Fruit fly (Drosophila melanogaster) whole organism, embryonic: ENCODE data around the gene Gmap.

ENCODE experiments used
- Atf6 ChIP-seq: fragments of 200-800 bp; sonication (Bioruptor generic); IDR thresholded peaks from 2 replicates; pipeline ENCODE4 v1.3.6; 2022; ENCODE audit warnings: missing biosample characterization, missing genetic modification characterization
- Bteb2 ChIP-seq: fragments of 200-800 bp; sonication (Bioruptor generic); optimal IDR thresholded peaks from 2 replicates; lab custom pipeline; 2016; ENCODE audit warnings: missing biosample characterization, missing genetic modification characterization
- CG10543 ChIP-seq: fragments of 200-800 bp; sonication (Bioruptor generic); optimal IDR thresholded peaks from 3 replicates; lab custom pipeline; 2017; ENCODE audit warnings: missing biosample characterization, mild to moderate bottlenecking, missing genetic modification characterization, moderate library complexity
- CG10565 ChIP-seq: fragments of 200-800 bp; sonication (Bioruptor generic); optimal IDR thresholded peaks from 3 replicates; lab custom pipeline; 2016; ENCODE audit warnings: missing biosample characterization, mild to moderate bottlenecking, missing genetic modification characterization
- CG10959 ChIP-seq: fragments of 200-800 bp; sonication (Bioruptor generic); IDR thresholded peaks from 2 replicates; pipeline ENCODE4 v1.3.6; 2022; ENCODE audit warnings: missing biosample characterization, missing genetic modification characterization
- CG13424 ChIP-seq: fragments of 200-800 bp; sonication (Bioruptor generic); optimal IDR thresholded peaks from 2 replicates; lab custom pipeline; 2019; ENCODE audit warnings: missing biosample characterization, mild to moderate bottlenecking, missing genetic modification characterization, moderate library complexity
- CG15479 ChIP-seq: fragments of 200-800 bp; sonication (Bioruptor generic); optimal IDR thresholded peaks from 3 replicates; lab custom pipeline; 2019; ENCODE audit warnings: missing biosample characterization, mild to moderate bottlenecking, missing genetic modification characterization, moderate library complexity
- CG17359 ChIP-seq: fragments of 200-800 bp; sonication (Bioruptor generic); optimal IDR thresholded peaks from 3 replicates; lab custom pipeline; 2018; ENCODE audit warnings: missing biosample characterization, mild to moderate bottlenecking, missing genetic modification characterization, moderate library complexity
- CG17568 ChIP-seq: fragments of 200-800 bp; sonication (Bioruptor generic); optimal IDR thresholded peaks from 2 replicates; lab custom pipeline; 2018; ENCODE audit warnings: missing biosample characterization, mild to moderate bottlenecking, missing genetic modification characterization, moderate library complexity
- CG17829 ChIP-seq: fragments of 200-800 bp; optimal IDR thresholded peaks from 2 replicates; lab custom pipeline; 2019; ENCODE audit warnings: missing biosample characterization, mild to moderate bottlenecking, missing genetic modification characterization, moderate library complexity
- CG1792 ChIP-seq: fragments of 200-800 bp; sonication (Bioruptor generic); optimal IDR thresholded peaks from 2 replicates; lab custom pipeline; 2016; ENCODE audit warnings: missing biosample characterization, missing genetic modification characterization
- CG30431 ChIP-seq: fragments of 200-800 bp; sonication (Bioruptor generic); optimal IDR thresholded peaks from 2 replicates; lab custom pipeline; 2017; ENCODE audit warnings: missing biosample characterization, missing genetic modification characterization
- CG32532 ChIP-seq: fragments of 200-800 bp; sonication (Bioruptor generic); IDR thresholded peaks from 2 replicates; pipeline ENCODE4 v1.3.6; 2022; ENCODE audit warnings: missing biosample characterization, missing genetic modification characterization
- CG32772 ChIP-seq: fragments of 200-800 bp; sonication (Bioruptor generic); IDR thresholded peaks from 2 replicates; pipeline ENCODE4 v1.3.6; 2022; ENCODE audit warnings: missing biosample characterization, missing genetic modification characterization
- CG5953 ChIP-seq: fragments of 200-800 bp; sonication (Bioruptor generic); IDR thresholded peaks from 2 replicates; pipeline ENCODE4 v1.3.6; 2022; ENCODE audit warnings: missing biosample characterization, missing genetic modification characterization
- CG7271 ChIP-seq: fragments of 200-800 bp; sonication (Bioruptor generic); optimal IDR thresholded peaks from 2 replicates; lab custom pipeline; 2018; ENCODE audit warnings: missing biosample characterization, mild to moderate bottlenecking, missing genetic modification characterization, moderate library complexity
- CG7372 ChIP-seq: fragments of 200-800 bp; sonication (Bioruptor generic); IDR thresholded peaks from 2 replicates; pipeline ENCODE4 v1.3.6; 2022; ENCODE audit warnings: missing biosample characterization, missing genetic modification characterization
- CG7928 ChIP-seq: fragments of 200-800 bp; sonication (Bioruptor generic); optimal IDR thresholded peaks from 2 replicates; lab custom pipeline; 2017; ENCODE audit warnings: missing biosample characterization, mild to moderate bottlenecking, missing genetic modification characterization
- CG8359 ChIP-seq: fragments of 200-800 bp; sonication (Bioruptor generic); optimal IDR thresholded peaks from 2 replicates; lab custom pipeline; 2017; ENCODE audit warnings: missing biosample characterization, mild to moderate bottlenecking, missing genetic modification characterization, borderline replicate concordance
- CG8924 ChIP-seq: fragments of 200-800 bp; optimal IDR thresholded peaks from 3 replicates; lab custom pipeline; 2019; ENCODE audit warnings: missing biosample characterization, mild to moderate bottlenecking, missing genetic modification characterization, moderate library complexity
- CG9932 ChIP-seq: fragments of 200-800 bp; sonication (Bioruptor generic); IDR thresholded peaks from 2 replicates; pipeline ENCODE4 v1.3.6; 2022; ENCODE audit warnings: missing biosample characterization, missing genetic modification characterization
- D ChIP-seq, 2 experiments: fragments of 200-800 bp in 1 of 2; fragments of >200 bp in 1 of 2; sonication (Bioruptor generic) in 1 of 2; optimal IDR thresholded peaks; 2 replicates in 1 of 2; 3 replicates in 1 of 2; lab custom pipeline; 2017; ENCODE audit warnings: mild to moderate bottlenecking in 1 of 2, missing biosample characterization in 1 of 2, missing genetic modification characterization in 1 of 2, missing genetic modification reagents in 1 of 2
- Dip3 ChIP-seq: fragments of 200-800 bp; sonication (Bioruptor generic); optimal IDR thresholded peaks from 3 replicates; lab custom pipeline; 2016; ENCODE audit warnings: missing biosample characterization, missing genetic modification characterization
- E2f1 ChIP-seq: fragments of 200-800 bp; sonication (Bioruptor generic); IDR thresholded peaks from 2 replicates; pipeline ENCODE4 v1.3.6; 2022; ENCODE audit warnings: missing biosample characterization, missing genetic modification characterization
- ERR ChIP-seq: fragments of 200-800 bp; sonication (Bioruptor generic); optimal IDR thresholded peaks from 2 replicates; lab custom pipeline; 2016; ENCODE audit warnings: missing biosample characterization, missing genetic modification characterization
- Ets65A ChIP-seq: fragments of 200-800 bp; sonication (Bioruptor generic); peaks from one replicate; lab custom pipeline; 2016; ENCODE audit warnings: missing biosample characterization, missing genetic modification characterization
- Gsc ChIP-seq: fragments of 200-800 bp; sonication (Bioruptor generic); IDR thresholded peaks from 2 replicates; pipeline ENCODE4 v1.3.6; 2022; ENCODE audit warnings: missing biosample characterization, missing genetic modification characterization
- HLH3B ChIP-seq: fragments of 200-800 bp; sonication (Bioruptor generic); IDR thresholded peaks from 2 replicates; pipeline ENCODE4 v1.3.6; 2022; ENCODE audit warnings: missing biosample characterization, missing genetic modification characterization
- Ptx1 ChIP-seq: fragments of 200-800 bp; sonication (Bioruptor generic); IDR thresholded peaks from 2 replicates; pipeline ENCODE4 v1.3.6; 2022; ENCODE audit warnings: missing biosample characterization, missing genetic modification characterization
- Sox102F ChIP-seq: fragments of 200-800 bp; sonication (Bioruptor generic); optimal IDR thresholded peaks from 2 replicates; lab custom pipeline; 2018; ENCODE audit warnings: missing biosample characterization, mild to moderate bottlenecking, missing genetic modification characterization, moderate library complexity
- ap ChIP-seq: fragments of 200-800 bp; sonication (Bioruptor generic); IDR thresholded peaks from 2 replicates; pipeline ENCODE4 v1.3.6; 2022; ENCODE audit warnings: missing biosample characterization, missing genetic modification characterization
- caup ChIP-seq: fragments of 200-800 bp; sonication (Bioruptor generic); optimal IDR thresholded peaks from 3 replicates; lab custom pipeline; 2017; ENCODE audit warnings: missing biosample characterization, mild to moderate bottlenecking, missing genetic modification characterization, moderate library complexity; ENCODE audit not compliant: severe bottlenecking
- chif ChIP-seq, 2 experiments: fragments of 200-800 bp; sonication (Bioruptor generic); optimal IDR thresholded peaks; 3 replicates each; lab custom pipeline; 2016; ENCODE audit warnings: missing biosample characterization in 2 of 2, missing genetic modification characterization in 2 of 2
- dan ChIP-seq: fragments of 200-800 bp; sonication (Bioruptor generic); IDR thresholded peaks from 2 replicates; pipeline ENCODE4 v1.3.6; 2022; ENCODE audit warnings: missing biosample characterization, missing genetic modification characterization
- ewg ChIP-seq: fragments of 200-800 bp; sonication (Bioruptor generic); optimal IDR thresholded peaks from 3 replicates; lab custom pipeline; 2017; ENCODE audit warnings: mild to moderate bottlenecking, missing biosample characterization, missing genetic modification reagents, missing genetic modification characterization
- exex ChIP-seq: fragments of 200-800 bp; sonication (Bioruptor generic); optimal IDR thresholded peaks from 4 replicates; lab custom pipeline; 2018; ENCODE audit warnings: missing biosample characterization, mild to moderate bottlenecking, missing genetic modification characterization, moderate library complexity
- fd3F ChIP-seq: fragments of 200-800 bp; sonication (Bioruptor generic); optimal IDR thresholded peaks from 2 replicates; lab custom pipeline; 2018; ENCODE audit warnings: missing biosample characterization, mild to moderate bottlenecking, missing genetic modification characterization, moderate library complexity
- jing ChIP-seq: fragments of 200-800 bp; sonication (Bioruptor generic); optimal IDR thresholded peaks from 2 replicates; lab custom pipeline; 2018; ENCODE audit warnings: missing biosample characterization, mild to moderate bottlenecking, missing genetic modification characterization
- kni ChIP-seq: fragments of 200-800 bp; sonication (Bioruptor generic); optimal IDR thresholded peaks from 3 replicates; lab custom pipeline; 2017; ENCODE audit warnings: mild to moderate bottlenecking, missing biosample characterization, missing genetic modification reagents, missing genetic modification characterization
- onecut ChIP-seq: fragments of 200-800 bp; sonication (Bioruptor generic); IDR thresholded peaks from 2 replicates; pipeline ENCODE4 v1.3.6; 2022; ENCODE audit warnings: missing biosample characterization, missing genetic modification characterization
- pum ChIP-seq: fragments of 200-800 bp; sonication (Bioruptor generic); optimal IDR thresholded peaks from 2 replicates; lab custom pipeline; 2016; ENCODE audit warnings: missing biosample characterization, missing genetic modification characterization
- sc ChIP-seq, 3 experiments: fragments of >200 bp in 2 of 3; fragments of 200-800 bp in 1 of 3; sonication (Bioruptor generic) in 1 of 3; optimal IDR thresholded peaks; 2 replicates in 2 of 3; 3 replicates in 1 of 3; lab custom pipeline; 2017; ENCODE audit warnings: mild to moderate bottlenecking in 1 of 3, missing biosample characterization in 1 of 3, missing genetic modification characterization in 1 of 3, missing genetic modification reagents in 1 of 3
- schlank ChIP-seq: fragments of 200-800 bp; sonication (Bioruptor generic); optimal IDR thresholded peaks from 2 replicates; lab custom pipeline; 2018; ENCODE audit warnings: missing biosample characterization, mild to moderate bottlenecking, missing genetic modification characterization
- scrt ChIP-seq: fragments of 200-800 bp; sonication (Bioruptor generic); optimal IDR thresholded peaks from 2 replicates; lab custom pipeline; 2018; ENCODE audit warnings: missing biosample characterization, mild to moderate bottlenecking, missing genetic modification characterization, moderate library complexity
- slbo ChIP-seq: fragments of 200-800 bp; sonication (Bioruptor generic); IDR thresholded peaks from 2 replicates; pipeline ENCODE4 v1.3.6; 2022; ENCODE audit warnings: missing biosample characterization, missing genetic modification characterization
- tgo ChIP-seq: fragments of 200-800 bp; sonication (Bioruptor generic); IDR thresholded peaks from 3 replicates; pipeline ENCODE4 v1.3.6; 2022; ENCODE audit warnings: missing biosample characterization, missing genetic modification characterization
- tin ChIP-seq: fragments of 200-800 bp; sonication (Bioruptor generic); optimal IDR thresholded peaks from 3 replicates; lab custom pipeline; 2016; ENCODE audit warnings: missing biosample characterization, missing genetic modification characterization
- unc-4 ChIP-seq: fragments of 200-800 bp; sonication (Bioruptor generic); IDR thresholded peaks from 2 replicates; pipeline ENCODE4 v1.3.6; 2022; ENCODE audit warnings: missing biosample characterization, missing genetic modification characterization; ENCODE audit not compliant: partially characterized antibody
- wdn ChIP-seq: fragments of 200-800 bp; sonication (Bioruptor generic); IDR thresholded peaks from 2 replicates; pipeline ENCODE4 v1.3.6; 2022; ENCODE audit warnings: missing biosample characterization, missing genetic modification characterization
- yki ChIP-seq: fragments of >200 bp; optimal IDR thresholded peaks from 3 replicates; lab custom pipeline; 2018

The Gmap gene

DNA sequence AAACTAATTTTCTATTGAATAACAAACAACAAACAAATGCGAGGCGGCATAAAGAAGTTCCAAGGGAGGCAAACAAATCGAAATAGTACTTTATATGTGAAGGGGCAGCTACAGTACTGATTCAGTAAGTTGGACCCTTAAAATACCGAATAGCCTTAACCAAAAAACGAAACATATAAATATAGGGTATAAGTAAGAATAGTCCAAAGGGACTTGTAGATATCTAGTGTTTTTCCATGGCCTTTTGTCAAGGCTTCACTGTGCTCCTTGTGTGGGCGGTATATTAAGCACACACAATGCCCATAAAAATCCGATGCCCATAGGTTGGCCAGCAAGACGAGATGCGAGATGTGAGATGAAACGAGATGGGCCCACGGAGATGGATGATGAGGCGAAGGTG is 45.3 kb downstream of the Gmap start (continued):
- no peak for TF ChIP-seq sc (optimal IDR thresholded peaks at IDR 0.05; lab: Kevin White, UChicago)
- no peak for TF ChIP-seq sc (GFP tag; optimal IDR thresholded peaks at IDR 0.05; lab: Kevin White, UChicago)
- no peak for TF ChIP-seq CG5953 (GFP tag; lab: Robert Waterston, UW)
- peak; percentile 67 for TF ChIP-seq slbo (GFP tag; lab: Robert Waterston, UW)
- peak; percentile 52 for TF ChIP-seq onecut (GFP tag; lab: Robert Waterston, UW)
- no peak for TF ChIP-seq schlank
- no peak for TF ChIP-seq Bteb2 (GFP tag; lab: Kevin White, UChicago)
- peak; percentile 46; the same call in 1 of the 2 replicates for TF ChIP-seq E2f1
- peak; percentile 47; the same call in 1 of the 3 replicates for TF ChIP-seq tgo
- peak; percentile 5 for TF ChIP-seq tin
- TF ChIP-seq ERR (GFP tag; lab: Kevin White, UChicago): no peak
- TF ChIP-seq fd3F: peak; percentile 6
- no peak for TF ChIP-seq CG7271 (tag; lab: Kevin White, UChicago)
- TF ChIP-seq CG17359 (tag; lab: Kevin White, UChicago): peak; percentile 46
- peak; percentile 9 for TF ChIP-seq CG17829 (tag; lab: Kevin White, UChicago)
- TF ChIP-seq CG9932: peak; percentile 36; the same call in 1 of the 2 replicates
- TF ChIP-seq kni: no peak
- no peak for TF ChIP-seq CG8359 (GFP tag; lab: Kevin White, UChicago)
- no peak for TF ChIP-seq dan (GFP tag; lab: Robert Waterston, UW)
- TF ChIP-seq D (optimal IDR thresholded peaks at IDR 0.05; lab: Kevin White, UChicago): no peak
- no peak for TF ChIP-seq D (GFP tag; optimal IDR thresholded peaks at IDR 0.05; lab: Kevin White, UChicago)
- peak; percentile 44 for TF ChIP-seq CG13424 (tag; lab: Kevin White, UChicago)
- peak; percentile 65 for TF ChIP-seq Ets65A (GFP tag; lab: Kevin White, UChicago)
- no peak for TF ChIP-seq ewg
- TF ChIP-seq Atf6 (GFP tag; lab: Robert Waterston, UW): no peak
- no peak for TF ChIP-seq unc-4 (GFP tag; lab: Robert Waterston, UW)
- TF ChIP-seq chif (GFP tag; optimal IDR thresholded peaks at IDR 0.05; lab: Kevin White, UChicago): peak; percentile 0 to 17
- TF ChIP-seq pum (GFP tag; lab: Kevin White, UChicago): peak; percentile 3
- no peak for TF ChIP-seq CG10543 (GFP tag; lab: Kevin White, UChicago)
- peak; percentile 65 for TF ChIP-seq CG32532 (GFP tag; lab: Robert Waterston, UW)
- TF ChIP-seq jing (GFP tag; lab: Kevin White, UChicago): no peak
- TF ChIP-seq Ptx1: peak; percentile 59
- TF ChIP-seq yki (lab: Kevin White, UChicago): no peak
- no peak for TF ChIP-seq Gsc (GFP tag; lab: Robert Waterston, UW)
- no peak for TF ChIP-seq CG10565
- no peak for TF ChIP-seq wdn
- peak; percentile 62 for TF ChIP-seq Sox102F (GFP tag; lab: Kevin White, UChicago)
- no peak for TF ChIP-seq CG10959 (GFP tag; lab: Robert Waterston, UW)
- no peak for TF ChIP-seq exex (tag; lab: Kevin White, UChicago)
- no peak for TF ChIP-seq CG7928
- TF ChIP-seq CG8924 (tag; lab: Kevin White, UChicago): peak; percentile 9
- 0 out of 2 replicates have a peak, but pooled peaks have one; percentile 12 for TF ChIP-seq CG32772 (GFP tag; lab: Robert Waterston, UW)
- no peak for TF ChIP-seq CG30431 (GFP tag; lab: Kevin White, UChicago)
- TF ChIP-seq CG1792: no peak
- TF ChIP-seq scrt: peak; percentile 5
- no peak for TF ChIP-seq CG17568 (GFP tag; lab: Kevin White, UChicago)
- TF ChIP-seq CG7372 (GFP tag; lab: Robert Waterston, UW): no peak
- TF ChIP-seq Dip3 (GFP tag; lab: Kevin White, UChicago): no peak
- peak; percentile 53; the same call in 1 of the 2 replicates for TF ChIP-seq HLH3B
- TF ChIP-seq ap: 0 out of 2 replicates have a peak, but pooled peaks have one; percentile 18
- TF ChIP-seq caup: peak; percentile 21
- TF ChIP-seq CG15479 (GFP tag; lab: Kevin White, UChicago): no peak
